Worm (Caenorhabditis elegans) whole organism, early embryonic: ENCODE results near the gene osm-7.

Source experiments
- B0310.2 ChIP-seq: sonication (generic microtip); optimal IDR thresholded peaks from 2 replicates; lab custom pipeline; 2016; ENCODE audit warnings: mild to moderate bottlenecking, missing genetic modification characterization, missing compliant biosample characterization
- F13C5.2 ChIP-seq: sonication (generic microtip); optimal IDR thresholded peaks from 2 replicates; lab custom pipeline; 2017; ENCODE audit warnings: mild to moderate bottlenecking, missing genetic modification characterization, inconsistent platforms, missing compliant biosample characterization
- aly-1 ChIP-seq: sonication (generic microtip); optimal IDR thresholded peaks from 2 replicates; lab custom pipeline; 2016; ENCODE audit warnings: missing genetic modification characterization, missing compliant biosample characterization
- ama-1 ChIP-seq: fragments of 150-350 bp; optimal IDR thresholded peaks from 2 replicates; lab custom pipeline; 2014
- ceh-13 ChIP-seq: fragments of 200-800 bp; sonication (Bioruptor generic); optimal IDR thresholded peaks from 2 replicates; lab custom pipeline; 2018; ENCODE audit warnings: mild to moderate bottlenecking, missing genetic modification characterization, missing compliant biosample characterization
- ceh-36 ChIP-seq: sonication (generic microtip); optimal IDR thresholded peaks from 2 replicates; lab custom pipeline; 2016; ENCODE audit warnings: missing genetic modification characterization, inconsistent platforms, missing compliant biosample characterization
- ets-7 ChIP-seq: sonication (generic microtip); optimal IDR thresholded peaks from 2 replicates; lab custom pipeline; 2016; ENCODE audit warnings: missing genotype, missing genetic modification characterization, missing compliant biosample characterization
- flt-1 ChIP-seq: fragments of 200-800 bp; sonication (Bioruptor generic); IDR thresholded peaks from 2 replicates; pipeline ENCODE4 v1.3.6; 2022; ENCODE audit warnings: missing genetic modification characterization, missing compliant biosample characterization
- hmbx-1 ChIP-seq: sonication (generic microtip); optimal IDR thresholded peaks from 2 replicates; lab custom pipeline; 2016; ENCODE audit warnings: mild to moderate bottlenecking, missing genetic modification characterization, missing compliant biosample characterization
- hmg-4 ChIP-seq: fragments of 200-800 bp; sonication (Bioruptor generic); optimal IDR thresholded peaks from 2 replicates; lab custom pipeline; 2018; ENCODE audit warnings: mild to moderate bottlenecking, missing genetic modification characterization, missing compliant biosample characterization
- hnd-1 ChIP-seq: sonication (generic microtip); optimal IDR thresholded peaks from 2 replicates; lab custom pipeline; 2016; ENCODE audit warnings: missing genetic modification characterization, missing compliant biosample characterization
- pes-1 ChIP-seq: fragments of 200-800 bp; sonication (Bioruptor generic); IDR thresholded peaks from 2 replicates; pipeline ENCODE4 v1.3.6; 2022; ENCODE audit warnings: missing genetic modification reagents, missing genetic modification characterization, missing compliant biosample characterization
- scrt-1 ChIP-seq: fragments of 200-800 bp; sonication (Bioruptor generic); IDR thresholded peaks from 2 replicates; pipeline ENCODE4 v1.3.6; 2022; ENCODE audit warnings: missing genetic modification characterization, missing compliant biosample characterization
- sea-1 ChIP-seq: fragments of 200-800 bp; sonication (Bioruptor generic); conservative IDR thresholded peaks from 2 replicates; pipeline ENCODE4 v1.3.6; 2022; ENCODE audit warnings: missing genetic modification characterization, missing compliant biosample characterization
- tbx-11 ChIP-seq: fragments of 200-800 bp; sonication (Bioruptor generic); IDR thresholded peaks from 2 replicates; pipeline ENCODE4 v1.3.6; 2022; ENCODE audit warnings: missing genetic modification characterization, missing compliant biosample characterization
- tbx-37 ChIP-seq: fragments of 200-800 bp; sonication (Bioruptor generic); conservative IDR thresholded peaks from 2 replicates; pipeline ENCODE4 v1.3.6; 2022; ENCODE audit warnings: missing genetic modification reagents, missing genetic modification characterization, missing compliant biosample characterization
- tra-4 ChIP-seq: sonication (generic microtip); optimal IDR thresholded peaks from 2 replicates; lab custom pipeline; 2017; ENCODE audit warnings: missing genetic modification characterization, missing compliant biosample characterization

Gene osm-7

ce11 chrIII:13564929-13565328 lies 11.1 kb upstream of the osm-7 start, which contains the start of gene aldo-1:
aldo-1 (minus strand) TSS chrIII:13564937.
- no peak for TF ChIP-seq tbx-37

ce11 chrIII:13565972-13566371 lies 10.0 kb upstream of the osm-7 start:
- no peak for TF ChIP-seq ama-1
- no peak for TF ChIP-seq sea-1 (GFP tag; lab: Robert Waterston, UW)

- TF ChIP-seq ama-1: no peak
- TF ChIP-seq ceh-13 (GFP tag; lab: Kevin White, UChicago): no peak
- TF ChIP-seq sea-1 (GFP tag; lab: Robert Waterston, UW): no peak
- no peak for TF ChIP-seq B0310.2
- TF ChIP-seq aly-1: no peak
- no peak for TF ChIP-seq pes-1 (GFP tag; lab: Robert Waterston, UW)
- no peak for TF ChIP-seq hmbx-1 (tag; lab: Kevin White, UChicago)
- no peak for TF ChIP-seq hmg-4 (GFP tag; lab: Kevin White, UChicago)
- no peak for TF ChIP-seq tra-4 (tag; lab: Kevin White, UChicago)
- TF ChIP-seq flt-1 (GFP tag; lab: Robert Waterston, UW): no peak
- no peak for TF ChIP-seq scrt-1 (GFP tag; lab: Robert Waterston, UW)
- no peak for TF ChIP-seq hnd-1 (tag; lab: Kevin White, UChicago)
- no peak for TF ChIP-seq tbx-11
- no peak for TF ChIP-seq tbx-37
Observed at ce11 chrIII:13570347-13570746, 5.6 kb upstream of the osm-7 start, which contains the start of gene exc-12. exc-12 (minus strand) TSS chrIII:13570447.

- TF ChIP-seq tbx-11: no peak
- no peak for TF ChIP-seq sea-1 (GFP tag; lab: Robert Waterston, UW)
- no peak for TF ChIP-seq scrt-1 (GFP tag; lab: Robert Waterston, UW)
- TF ChIP-seq hnd-1 (tag; lab: Kevin White, UChicago): no peak
- TF ChIP-seq tra-4 (tag; lab: Kevin White, UChicago): no peak
- no peak for TF ChIP-seq hmbx-1 (tag; lab: Kevin White, UChicago)
- TF ChIP-seq pes-1 (GFP tag; lab: Robert Waterston, UW): no peak
- TF ChIP-seq ceh-13 (GFP tag; lab: Kevin White, UChicago): no peak
- no peak for TF ChIP-seq ama-1
- TF ChIP-seq flt-1 (GFP tag; lab: Robert Waterston, UW): no peak
- no peak for TF ChIP-seq aly-1
- TF ChIP-seq F13C5.2 (tag; lab: Kevin White, UChicago): no peak
Observed at ce11 chrIII:13580076-13580475, 4.1 kb downstream of the osm-7 start.

ce11 chrIII:13580538-13580937 lies 4.6 kb downstream of the osm-7 start, which contains the start of gene T05D4.5:
T05D4.5 (plus strand) TSS chrIII:13580838.
- TF ChIP-seq scrt-1 (GFP tag; lab: Robert Waterston, UW): no peak
- no peak for TF ChIP-seq tbx-11
- TF ChIP-seq hmbx-1 (tag; lab: Kevin White, UChicago): no peak
- no peak for TF ChIP-seq ets-7 (tag; lab: Kevin White, UChicago)
- TF ChIP-seq ama-1: no peak
- TF ChIP-seq aly-1: no peak
- no peak for TF ChIP-seq hnd-1 (tag; lab: Kevin White, UChicago)
- TF ChIP-seq ceh-36 (tag; lab: Kevin White, UChicago): no peak
- no peak for TF ChIP-seq tbx-37
- TF ChIP-seq ceh-13 (GFP tag; lab: Kevin White, UChicago): no peak
- no peak for TF ChIP-seq B0310.2
- no peak for TF ChIP-seq sea-1 (GFP tag; lab: Robert Waterston, UW)
- TF ChIP-seq F13C5.2 (tag; lab: Kevin White, UChicago): no peak

ce11 chrIII:13581727-13582126 lies 5.7 kb downstream of the osm-7 start:
- TF ChIP-seq ets-7 (tag; lab: Kevin White, UChicago) (no peak), ceh-13 (GFP tag; lab: Kevin White, UChicago) (no peak), B0310.2 (no peak)

ce11 chrIII:13585136-13585535 lies 9.2 kb downstream of the osm-7 start:
- peak; percentile 58 for TF ChIP-seq sea-1 (GFP tag; lab: Robert Waterston, UW)
- 0 out of 2 replicates have a peak, but pooled peaks have one; percentile 41 for TF ChIP-seq tbx-11

- TF ChIP-seq tbx-37: no peak
- no peak for TF ChIP-seq B0310.2
- no peak for TF ChIP-seq aly-1
- TF ChIP-seq hmg-4 (GFP tag; lab: Kevin White, UChicago): no peak
- TF ChIP-seq scrt-1 (GFP tag; lab: Robert Waterston, UW): no peak
- TF ChIP-seq ets-7 (tag; lab: Kevin White, UChicago): no peak
- TF ChIP-seq tbx-11: no peak
- TF ChIP-seq sea-1 (GFP tag; lab: Robert Waterston, UW): no peak
Observed at ce11 chrIII:13600254-13600653, 24.3 kb downstream of the osm-7 start.

- TF ChIP-seq ceh-36 (tag; lab: Kevin White, UChicago) (no peak), flt-1 (GFP tag; lab: Robert Waterston, UW) (no peak), sea-1 (GFP tag; lab: Robert Waterston, UW) (no peak), tbx-11 (no peak), F13C5.2 (tag; lab: Kevin White, UChicago) (no peak), hmg-4 (GFP tag; lab: Kevin White, UChicago) (no peak), ceh-13 (GFP tag; lab: Kevin White, UChicago) (no peak), ama-1 (no peak), pes-1 (GFP tag; lab: Robert Waterston, UW) (no peak), hnd-1 (tag; lab: Kevin White, UChicago) (no peak), tra-4 (tag; lab: Kevin White, UChicago) (no peak), aly-1 (no peak), B0310.2 (no peak), hmbx-1 (tag; lab: Kevin White, UChicago) (no peak), ets-7 (tag; lab: Kevin White, UChicago) (no peak), scrt-1 (GFP tag; lab: Robert Waterston, UW) (no peak), tbx-37 (no peak)
Observed at ce11 chrIII:13604834-13605233, 28.9 kb downstream of the osm-7 start.
